Worm (Caenorhabditis elegans): ENCODE results near the gene F57C2.4.

The F57C2.4 gene

DNA sequence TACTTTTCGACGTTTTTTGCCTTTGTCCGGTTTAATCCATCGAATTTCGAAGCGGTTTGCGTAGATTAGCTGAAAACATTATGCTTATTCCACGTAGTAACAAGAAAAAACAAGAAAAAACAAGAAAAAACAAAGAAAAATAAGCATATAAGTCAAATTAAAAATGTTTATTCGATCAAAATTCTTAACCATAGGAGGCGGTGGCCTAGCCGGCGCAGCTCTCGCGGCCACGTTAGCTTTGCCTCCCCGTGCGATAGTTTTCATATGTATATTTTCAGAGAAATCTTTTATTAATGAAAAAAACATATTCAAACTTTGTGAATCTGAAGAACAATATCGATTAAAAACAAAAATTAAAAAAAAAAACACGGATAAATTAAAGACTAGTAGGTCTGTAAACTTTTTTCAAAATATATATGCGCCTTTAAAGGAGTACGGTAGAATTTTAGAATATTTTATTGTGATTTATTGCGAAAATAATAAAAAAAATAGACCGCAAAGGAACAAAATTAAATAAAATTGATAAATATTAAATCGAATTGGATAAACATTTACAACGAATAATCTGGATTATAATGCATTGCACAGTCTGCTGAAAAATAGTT, 38.8 kb downstream of the F57C2.4 start:
- peak; percentile 7 for TF ChIP-seq unc-42 (tag; optimal IDR thresholded peaks at IDR 0.05)

DNA sequence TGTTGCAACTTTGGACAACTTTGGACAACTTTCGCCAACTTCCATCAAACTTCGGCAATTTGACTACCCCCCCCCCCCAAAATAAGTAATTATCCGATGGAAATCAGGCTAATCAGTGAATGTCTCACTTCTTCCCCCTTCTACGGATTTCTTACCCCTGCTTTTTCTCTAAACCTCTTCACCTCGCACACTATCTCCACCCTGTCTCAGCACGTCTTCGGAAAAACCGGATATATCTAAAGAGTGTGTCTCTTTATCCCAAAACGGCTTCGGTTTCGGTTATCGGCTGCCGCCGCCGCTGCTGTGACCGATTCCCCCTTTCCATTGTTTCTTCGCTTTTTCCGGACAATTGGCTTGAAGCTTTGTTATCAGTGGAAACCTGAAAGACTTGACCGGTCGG, 42.7 kb downstream of the F57C2.4 start:
- TF ChIP-seq ceh-34 (tag; optimal IDR thresholded peaks at IDR 0.05) (no peak), ref-2 (tag; optimal IDR thresholded peaks at IDR 0.05) (peak; percentile 10), fkh-6 (tag; optimal IDR thresholded peaks at IDR 0.05) (no peak)

ce11 chrII:14569322-14569721, 44.2 kb downstream of the F57C2.4 start:
- TF ChIP-seq pat-9 (tag; optimal IDR thresholded peaks at IDR 0.05) = no peak
- TF ChIP-seq hlh-13 (GFP tag; optimal IDR thresholded peaks at IDR 0.05) = no peak
- TF ChIP-seq ztf-16 (tag; optimal IDR thresholded peaks at IDR 0.05) = no peak
- peak; percentile 54 for TF ChIP-seq ceh-31 (tag; optimal IDR thresholded peaks at IDR 0.05)
- no peak for TF ChIP-seq ceh-14 (tag; optimal IDR thresholded peaks at IDR 0.05)
- TF ChIP-seq odd-2 (tag; optimal IDR thresholded peaks at IDR 0.05) = no peak
- TF ChIP-seq unc-86 (tag; optimal IDR thresholded peaks at IDR 0.05) = no peak
- TF ChIP-seq fkh-10 (GFP tag; optimal IDR thresholded peaks at IDR 0.05) = peak; percentile 34
- TF ChIP-seq unc-42 (tag; optimal IDR thresholded peaks at IDR 0.05) = peak; percentile 86
- no peak for TF ChIP-seq nhr-11 (tag; optimal IDR thresholded peaks at IDR 0.05)
- no peak for TF ChIP-seq C38D4.7 (GFP tag; optimal IDR thresholded peaks at IDR 0.05)
- no peak for TF ChIP-seq pros-1 (tag; optimal IDR thresholded peaks at IDR 0.05)
- no peak for TF ChIP-seq unc-3 (GFP tag; conservative IDR thresholded peaks at IDR 0.05)
- TF ChIP-seq unc-3 (tag; optimal IDR thresholded peaks at IDR 0.05) = no peak
- TF ChIP-seq ceh-34 (tag; optimal IDR thresholded peaks at IDR 0.05) = no peak
- TF ChIP-seq ceh-45 (GFP tag; IDR thresholded peaks at IDR 0.05) = no peak
- no peak for TF ChIP-seq madf-2 (tag; optimal IDR thresholded peaks at IDR 0.05)
- no peak for TF ChIP-seq pax-1 (tag; optimal IDR thresholded peaks at IDR 0.05)
- TF ChIP-seq che-1 (tag; optimal IDR thresholded peaks at IDR 0.05) = no peak
- no peak for TF ChIP-seq ceh-18 (tag; optimal IDR thresholded peaks at IDR 0.05)
- no peak for TF ChIP-seq ahr-1 (tag; optimal IDR thresholded peaks at IDR 0.05)
- no peak for TF ChIP-seq hlh-15 (tag; optimal IDR thresholded peaks at IDR 0.05)
- TF ChIP-seq gmeb-2 (tag; optimal IDR thresholded peaks at IDR 0.05) = no peak
- no peak for TF ChIP-seq fkh-6 (tag; optimal IDR thresholded peaks at IDR 0.05)

- TF ChIP-seq dmd-4 (tag; optimal IDR thresholded peaks at IDR 0.05; ENCODE audit: borderline replicate concordance) = no peak
- no peak for TF ChIP-seq ceh-19 (GFP tag; optimal IDR thresholded peaks at IDR 0.05)
- TF ChIP-seq fkh-10 (GFP tag; optimal IDR thresholded peaks at IDR 0.05) = no peak
- TF ChIP-seq tbx-7 (tag; optimal IDR thresholded peaks at IDR 0.05) = no peak
- no peak for TF ChIP-seq K09A11.1 (tag; optimal IDR thresholded peaks at IDR 0.05; ENCODE audit: insufficient read depth)
- TF ChIP-seq ets-4 (tag; optimal IDR thresholded peaks at IDR 0.05) = no peak
- no peak for TF ChIP-seq C38D4.7 (GFP tag; optimal IDR thresholded peaks at IDR 0.05)
- TF ChIP-seq ref-2 (tag; optimal IDR thresholded peaks at IDR 0.05) = no peak
- TF ChIP-seq fax-1 (tag; optimal IDR thresholded peaks at IDR 0.05) = no peak
- TF ChIP-seq ama-1 (optimal IDR thresholded peaks at IDR 0.05) = no peak
- TF ChIP-seq ceh-45 (GFP tag; IDR thresholded peaks at IDR 0.05) = no peak
- no peak for TF ChIP-seq hlh-8 (tag; optimal IDR thresholded peaks at IDR 0.05)
- no peak for TF ChIP-seq C08G9.2 (tag; optimal IDR thresholded peaks at IDR 0.05)
- TF ChIP-seq sox-2 (GFP tag; IDR thresholded peaks at IDR 0.05) = no peak
- no peak for TF ChIP-seq rnt-1 (tag; optimal IDR thresholded peaks at IDR 0.05)
- TF ChIP-seq zip-5 (tag; optimal IDR thresholded peaks at IDR 0.05) = no peak
- TF ChIP-seq ceh-24 (tag; optimal IDR thresholded peaks at IDR 0.05) = no peak
- no peak for TF ChIP-seq hlh-15 (tag; optimal IDR thresholded peaks at IDR 0.05)
- TF ChIP-seq hlh-30 (tag; optimal IDR thresholded peaks at IDR 0.05; ENCODE audit: insufficient read depth) = no peak
- no peak for TF ChIP-seq lin-11 (tag; optimal IDR thresholded peaks at IDR 0.05)
These were observed 45.5 kb downstream of the F57C2.4 start for ce11 chrII:14570541-14571160.

Measured in whole organism, late embryonic.